Worm (Caenorhabditis elegans) whole organism, mixed stage, embryonic: ENCODE measurements around the gene nhr-4.

ENCODE experiments used
- mab-5 ChIP-seq: fragments of 150-350 bp; optimal IDR thresholded peaks from 2 replicates; lab custom pipeline; 2014; ENCODE audit warnings: missing biosample characterization, missing genetic modification characterization
- pha-4 ChIP-seq: fragments of 150-350 bp; optimal IDR thresholded peaks from 2 replicates; lab custom pipeline; 2018; ENCODE audit warnings: missing biosample characterization, missing genetic modification reagents, missing genetic modification characterization
- unc-39 ChIP-seq: fragments of 150-350 bp; optimal IDR thresholded peaks from 2 replicates; lab custom pipeline; 2014; ENCODE audit warnings: missing biosample characterization, missing genetic modification characterization
- unc-62 ChIP-seq: fragments of 150-350 bp; optimal IDR thresholded peaks from 2 replicates; lab custom pipeline; 2014; ENCODE audit warnings: missing biosample characterization, missing genetic modification reagents, missing genetic modification characterization

ce11 chrIV:9848075-9848474, 31.1 kb upstream of the nhr-4 start, which contains the start of gene K07F5.7:
- TF ChIP-seq mab-5 (tag; lab: Kevin White, UChicago) (no peak), pha-4 (tag; lab: Kevin White, UChicago) (no peak), unc-62 (GFP tag; lab: Kevin White, UChicago) (no peak), unc-39 (tag; lab: Kevin White, UChicago) (no peak)
